Worm (Caenorhabditis elegans) whole organism, young adult: ENCODE results near the gene C48B4.10.

ENCODE experiments used
- F23B12.7 ChIP-seq: sonication (generic microtip); optimal IDR thresholded peaks from 2 replicates; lab custom pipeline; 2017; ENCODE audit warnings: missing genetic modification characterization, mild to moderate bottlenecking, missing compliant biosample characterization, antibody characterized with exemption, moderate library complexity; ENCODE audit not compliant: insufficient read depth
- F33H1.4 ChIP-seq: fragments of 200-800 bp; sonication (Bioruptor generic); IDR thresholded peaks from 2 replicates; pipeline ENCODE4 v1.3.6; 2022; ENCODE audit warnings: missing genetic modification reagents, missing genetic modification characterization, missing compliant biosample characterization
- F37B4.10 ChIP-seq: fragments of 200-800 bp; sonication (Bioruptor generic); IDR thresholded peaks from 2 replicates; pipeline ENCODE4 v1.3.6; 2022; ENCODE audit warnings: missing genetic modification characterization, missing compliant biosample characterization
- F39B2.1 ChIP-seq: fragments of 200-800 bp; sonication (Bioruptor generic); IDR thresholded peaks from 2 replicates; pipeline ENCODE4 v1.3.6; 2022; ENCODE audit warnings: missing genetic modification reagents, missing genetic modification characterization, missing compliant biosample characterization
- T26A5.8 ChIP-seq: sonication (generic microtip); optimal IDR thresholded peaks from 2 replicates; lab custom pipeline; 2016; ENCODE audit warnings: missing genetic modification characterization, missing compliant biosample characterization
- Y53F4B.3 ChIP-seq: fragments of 200-800 bp; sonication (Bioruptor generic); IDR thresholded peaks from 2 replicates; pipeline ENCODE4 v1.3.6; 2022; ENCODE audit warnings: missing genetic modification reagents, missing genetic modification characterization, missing compliant biosample characterization
- attf-5 ChIP-seq: fragments of 200-800 bp; sonication (Bioruptor generic); optimal IDR thresholded peaks from 2 replicates; lab custom pipeline; 2018; ENCODE audit warnings: mild to moderate bottlenecking, missing genetic modification characterization, missing compliant biosample characterization
- bed-1 ChIP-seq: fragments of 200-800 bp; sonication (Bioruptor generic); IDR thresholded peaks from 2 replicates; pipeline ENCODE4 v1.3.6; 2022; ENCODE audit warnings: missing genetic modification reagents, missing genetic modification characterization, missing compliant biosample characterization
- ccch-3 ChIP-seq: fragments of 200-800 bp; sonication (Bioruptor generic); optimal IDR thresholded peaks from 2 replicates; lab custom pipeline; 2018; ENCODE audit warnings: mild to moderate bottlenecking, missing genetic modification characterization, missing compliant biosample characterization
- dox-1 ChIP-seq: fragments of 200-800 bp; sonication (Bioruptor generic); IDR thresholded peaks from 2 replicates; pipeline ENCODE4 v1.3.6; 2022; ENCODE audit warnings: missing genetic modification reagents, missing genetic modification characterization, missing compliant biosample characterization
- dpl-1 ChIP-seq: fragments of 150-350 bp; optimal IDR thresholded peaks from 2 replicates; lab custom pipeline; 2014; ENCODE audit warnings: missing biosample characterization, missing genetic modification reagents, missing genetic modification characterization
- egl-18 ChIP-seq: fragments of 200-800 bp; sonication (Bioruptor generic); IDR thresholded peaks from 2 replicates; pipeline ENCODE4 v1.3.6; 2022; ENCODE audit warnings: missing genetic modification reagents, missing genetic modification characterization, missing compliant biosample characterization
- egl-44 ChIP-seq: fragments of 200-800 bp; sonication (Bioruptor generic); IDR thresholded peaks from 2 replicates; pipeline ENCODE4 v1.3.6; 2022; ENCODE audit warnings: missing genetic modification reagents, missing genetic modification characterization, missing compliant biosample characterization
- egrh-3 ChIP-seq: fragments of 200-800 bp; sonication (Bioruptor generic); IDR thresholded peaks from 2 replicates; pipeline ENCODE4 v1.3.6; 2022; ENCODE audit warnings: missing genetic modification reagents, missing genetic modification characterization, missing compliant biosample characterization
- hsf-1 ChIP-seq: fragments of 200-800 bp; sonication (Bioruptor generic); IDR thresholded peaks from 2 replicates; pipeline ENCODE4 v1.3.6; 2022; ENCODE audit warnings: missing genetic modification reagents, missing genetic modification characterization, missing compliant biosample characterization
- let-607 ChIP-seq, 2 experiments: fragments of 200-800 bp in 1 of 2; sonication (Bioruptor generic) in 1 of 2; sonication (generic microtip) in 1 of 2; optimal IDR thresholded peaks; 2 replicates each; lab custom pipeline; 2016 to 2018; ENCODE audit warnings: mild to moderate bottlenecking in 2 of 2, missing compliant biosample characterization in 2 of 2, missing genetic modification characterization in 2 of 2, moderate library complexity in 2 of 2, missing genotype in 1 of 2
- lin-35 ChIP-seq, 3 experiments: fragments of 150-350 bp in 2 of 3; sonication (generic microtip) in 1 of 3; optimal IDR thresholded peaks; 2 replicates each; lab custom pipeline; 2014 to 2018; ENCODE audit warnings: missing biosample characterization in 3 of 3, missing genetic modification characterization in 3 of 3, missing genetic modification reagents in 3 of 3
- madf-10 ChIP-seq: sonication (generic microtip); optimal IDR thresholded peaks from 2 replicates; lab custom pipeline; 2016; ENCODE audit warnings: mild to moderate bottlenecking, missing genetic modification characterization, missing compliant biosample characterization
- madf-3 ChIP-seq: fragments of 200-800 bp; sonication (Bioruptor generic); IDR thresholded peaks from 2 replicates; pipeline ENCODE4 v1.3.6; 2022; ENCODE audit warnings: missing genetic modification reagents, missing genetic modification characterization, missing compliant biosample characterization
- madf-6 ChIP-seq: fragments of 200-800 bp; sonication (Bioruptor generic); IDR thresholded peaks from 2 replicates; pipeline ENCODE4 v1.3.6; 2022; ENCODE audit warnings: missing genetic modification reagents, missing genetic modification characterization, missing compliant biosample characterization
- madf-8 ChIP-seq: fragments of 200-800 bp; sonication (Bioruptor generic); conservative IDR thresholded peaks from 2 replicates; pipeline ENCODE4 v1.3.6; 2022; ENCODE audit warnings: missing genetic modification reagents, missing genetic modification characterization, missing compliant biosample characterization
- mxl-1 ChIP-seq: sonication (generic microtip); optimal IDR thresholded peaks from 2 replicates; lab custom pipeline; 2016; ENCODE audit warnings: missing genetic modification characterization, missing compliant biosample characterization
- nfya-1 ChIP-seq: sonication (generic microtip); optimal IDR thresholded peaks from 2 replicates; lab custom pipeline; 2017; ENCODE audit warnings: antibody characterized with exemption, missing compliant biosample characterization, missing genetic modification characterization, borderline replicate concordance; ENCODE audit not compliant: insufficient read depth
- nfyb-1 ChIP-seq: fragments of 200-800 bp; sonication (Bioruptor generic); IDR thresholded peaks from 2 replicates; pipeline ENCODE4 v1.3.6; 2022; ENCODE audit warnings: missing genetic modification reagents, missing genetic modification characterization, missing compliant biosample characterization
- nhr-27 ChIP-seq: fragments of 200-800 bp; sonication (Bioruptor generic); optimal IDR thresholded peaks from 2 replicates; lab custom pipeline; 2018; ENCODE audit warnings: mild to moderate bottlenecking, missing genetic modification characterization, moderate library complexity, missing compliant biosample characterization
- nhr-80 ChIP-seq: sonication (generic microtip); optimal IDR thresholded peaks from 2 replicates; lab custom pipeline; 2016; ENCODE audit warnings: missing genetic modification characterization, missing compliant biosample characterization
- pbrm-1 ChIP-seq: fragments of 200-800 bp; sonication (Bioruptor generic); IDR thresholded peaks from 2 replicates; pipeline ENCODE4 v1.3.6; 2022; ENCODE audit warnings: missing genetic modification reagents, missing genetic modification characterization, missing compliant biosample characterization
- repo-1 ChIP-seq: sonication (generic microtip); optimal IDR thresholded peaks from 2 replicates; lab custom pipeline; 2017; ENCODE audit warnings: mild to moderate bottlenecking, missing genetic modification characterization, missing compliant biosample characterization
- tlf-1 ChIP-seq: fragments of 200-800 bp; sonication (Bioruptor generic); optimal IDR thresholded peaks from 2 replicates; lab custom pipeline; 2018; ENCODE audit warnings: mild to moderate bottlenecking, missing genetic modification characterization, missing compliant biosample characterization
- unc-62 ChIP-seq: fragments of 150-350 bp; optimal IDR thresholded peaks from 2 replicates; lab custom pipeline; 2014; ENCODE audit warnings: missing biosample characterization, missing genetic modification reagents, missing genetic modification characterization
- ztf-18 ChIP-seq: sonication (generic microtip); optimal IDR thresholded peaks from 2 replicates; lab custom pipeline; 2016; ENCODE audit warnings: missing genotype, mild to moderate bottlenecking, missing genetic modification characterization, missing compliant biosample characterization
- ztf-26 ChIP-seq: sonication (generic microtip); optimal IDR thresholded peaks from 2 replicates; lab custom pipeline; 2017; ENCODE audit warnings: missing genetic modification characterization, missing compliant biosample characterization
- ztf-28 ChIP-seq: fragments of 200-800 bp; sonication (Bioruptor generic); IDR thresholded peaks from 2 replicates; pipeline ENCODE4 v1.3.6; 2022; ENCODE audit warnings: missing genetic modification reagents, missing genetic modification characterization, missing compliant biosample characterization

C48B4.10 gene

ce11 chrIII:9534193-9534592 is 30.1 kb downstream of the C48B4.10 start:
- TF ChIP-seq egrh-3 (GFP tag; lab: Robert Waterston, UW): 0 out of 2 replicates have a peak, but pooled peaks have one; percentile 27
- peak; percentile 19; the same call in 1 of the 2 replicates for TF ChIP-seq madf-6 (GFP tag; lab: Robert Waterston, UW)
- peak; percentile 96 for TF ChIP-seq hsf-1 (GFP tag; lab: Robert Waterston, UW)
- TF ChIP-seq F33H1.4 (GFP tag; lab: Robert Waterston, UW): peak; percentile 52
- 0 out of 2 replicates have a peak, but pooled peaks have one; percentile 29 for TF ChIP-seq dox-1 (GFP tag; lab: Robert Waterston, UW)
- TF ChIP-seq pbrm-1 (GFP tag; lab: Robert Waterston, UW): peak; percentile 17; the same call in 1 of the 2 replicates

ce11 chrIII:9528824-9529223 is 35.5 kb downstream of the C48B4.10 start, which contains the start of gene ZK1098.2:
Gene ZK1098.2 (plus strand): TSS chrIII:9529159.
- TF ChIP-seq nfyb-1 (GFP tag; lab: Robert Waterston, UW): no peak
- peak; percentile 77 to 92 for TF ChIP-seq let-607 (tag; optimal IDR thresholded peaks at IDR 0.05; lab: Kevin White, UChicago)
- TF ChIP-seq dpl-1 (GFP tag; lab: Kevin White, UChicago): no peak
- TF ChIP-seq attf-5 (GFP tag; lab: Kevin White, UChicago): peak; percentile 61
- TF ChIP-seq egl-44: 0 out of 2 replicates have a peak, but pooled peaks have one; percentile 13
- no peak for TF ChIP-seq ztf-26 (tag; lab: Kevin White, UChicago)
- TF ChIP-seq F23B12.7 (tag; lab: Kevin White, UChicago): peak; percentile 64
- TF ChIP-seq nfya-1 (tag; lab: Kevin White, UChicago): no peak
- TF ChIP-seq lin-35 (GFP tag; optimal IDR thresholded peaks at IDR 0.05; lab: Kevin White, UChicago): peak in 1 of 3 experiments; percentile 49
- TF ChIP-seq ztf-18 (tag; lab: Kevin White, UChicago): peak; percentile 20
- TF ChIP-seq Y53F4B.3 (GFP tag; lab: Robert Waterston, UW): no peak
- TF ChIP-seq egl-18 (GFP tag; lab: Robert Waterston, UW): no peak
- no peak for TF ChIP-seq madf-3

- TF ChIP-seq ccch-3 (GFP tag; lab: Kevin White, UChicago): no peak
These were observed 37.5 kb downstream of the C48B4.10 start, which contains the start of gene ZK1098.6 for ce11 chrIII:9526851-9527250. Gene ZK1098.6 (plus strand): TSS chrIII:9527151.

- no peak for TF ChIP-seq F37B4.10 (GFP tag; lab: Robert Waterston, UW)
- TF ChIP-seq F39B2.1 (GFP tag; lab: Robert Waterston, UW): no peak
- TF ChIP-seq nhr-80 (tag; lab: Kevin White, UChicago): no peak
- no peak for TF ChIP-seq madf-6 (GFP tag; lab: Robert Waterston, UW)
- TF ChIP-seq T26A5.8 (tag; lab: Kevin White, UChicago): no peak
- TF ChIP-seq mxl-1 (tag; lab: Kevin White, UChicago): no peak
- TF ChIP-seq F33H1.4 (GFP tag; lab: Robert Waterston, UW): no peak
- TF ChIP-seq nhr-27 (tag; lab: Kevin White, UChicago): no peak
- no peak for TF ChIP-seq madf-10
- no peak for TF ChIP-seq unc-62
- no peak for TF ChIP-seq nfyb-1 (GFP tag; lab: Robert Waterston, UW)
- TF ChIP-seq ztf-28 (GFP tag; lab: Robert Waterston, UW): no peak
- TF ChIP-seq bed-1 (GFP tag; lab: Robert Waterston, UW): no peak
- no peak for TF ChIP-seq repo-1
- no peak for TF ChIP-seq Y53F4B.3 (GFP tag; lab: Robert Waterston, UW)
- no peak for TF ChIP-seq tlf-1 (GFP tag; lab: Kevin White, UChicago)
- no peak for TF ChIP-seq madf-8
These were observed 39.1 kb downstream of the C48B4.10 start, which contains the start of gene trpp-3 for ce11 chrIII:9525252-9525651. Gene trpp-3 (plus strand): TSS chrIII:9525552.
